Fruit fly (Drosophila melanogaster) whole organism, embryonic: ENCODE measurements around the gene kis.

ENCODE experiments used
- B-H1 ChIP-seq: fragments of 200-800 bp; sonication (Bioruptor generic); IDR thresholded peaks from 3 replicates; pipeline ENCODE4 v1.3.6; 2022; ENCODE audit warnings: missing biosample characterization, missing genetic modification characterization
- CG12659 ChIP-seq: fragments of 200-800 bp; sonication (Bioruptor generic); optimal IDR thresholded peaks from 3 replicates; lab custom pipeline; 2017; ENCODE audit warnings: mild to moderate bottlenecking, missing biosample characterization, missing genetic modification reagents, missing genetic modification characterization
- CG13287 ChIP-seq: fragments of 200-800 bp; sonication (Bioruptor generic); IDR thresholded peaks from 2 replicates; pipeline ENCODE4 v1.3.6; 2022; ENCODE audit warnings: missing biosample characterization, missing genetic modification characterization; ENCODE audit not compliant: partially characterized antibody
- CG15514 ChIP-seq: fragments of 200-800 bp; sonication (Bioruptor generic); optimal IDR thresholded peaks from 3 replicates; lab custom pipeline; 2017; ENCODE audit warnings: missing biosample characterization, missing genetic modification characterization, mild to moderate bottlenecking, moderate library complexity, missing genetic modification reagents
- CG1792 ChIP-seq: fragments of 200-800 bp; sonication (Bioruptor generic); optimal IDR thresholded peaks from 2 replicates; lab custom pipeline; 2016; ENCODE audit warnings: missing biosample characterization, missing genetic modification characterization
- CG18764 ChIP-seq: fragments of 200-800 bp; sonication (Bioruptor generic); optimal IDR thresholded peaks from 3 replicates; lab custom pipeline; 2016; ENCODE audit warnings: missing biosample characterization, missing genetic modification characterization
- CG30403 ChIP-seq: fragments of 200-800 bp; sonication (Bioruptor generic); optimal IDR thresholded peaks from 3 replicates; lab custom pipeline; 2016; ENCODE audit warnings: missing biosample characterization, missing genetic modification characterization
- CG3847 ChIP-seq: fragments of 200-800 bp; sonication (Bioruptor generic); IDR thresholded peaks from 2 replicates; pipeline ENCODE4 v1.3.6; 2022; ENCODE audit warnings: missing biosample characterization, missing genetic modification characterization
- CG4328 ChIP-seq: fragments of 200-800 bp; sonication (Bioruptor generic); optimal IDR thresholded peaks from 3 replicates; lab custom pipeline; 2017; ENCODE audit warnings: missing biosample characterization, missing genetic modification reagents, missing genetic modification characterization
- CG6654 ChIP-seq: fragments of 200-800 bp; sonication (Bioruptor generic); optimal IDR thresholded peaks from 2 replicates; lab custom pipeline; 2017; ENCODE audit warnings: missing biosample characterization, mild to moderate bottlenecking, missing genetic modification characterization
- CG6813 ChIP-seq: fragments of 200-800 bp; sonication (Bioruptor generic); optimal IDR thresholded peaks from 2 replicates; lab custom pipeline; 2017; ENCODE audit warnings: missing biosample characterization, missing genetic modification characterization, mild to moderate bottlenecking, moderate library complexity, missing genetic modification reagents
- CG9215 ChIP-seq: fragments of 200-800 bp; sonication (Bioruptor generic); IDR thresholded peaks from 2 replicates; pipeline ENCODE4 v1.3.6; 2022; ENCODE audit warnings: missing biosample characterization, missing genetic modification characterization
- CHES-1-like ChIP-seq: fragments of 200-800 bp; sonication (Bioruptor generic); optimal IDR thresholded peaks from 2 replicates; lab custom pipeline; 2016; ENCODE audit warnings: missing biosample characterization, missing genetic modification characterization
- CTCF ChIP-seq: fragments of 200-800 bp; sonication (Bioruptor generic); optimal IDR thresholded peaks from 2 replicates; lab custom pipeline; 2017; ENCODE audit warnings: missing biosample characterization, mild to moderate bottlenecking, missing genetic modification characterization, moderate library complexity
- Fer2 ChIP-seq: fragments of 200-800 bp; sonication (Bioruptor generic); optimal IDR thresholded peaks from 2 replicates; lab custom pipeline; 2018; ENCODE audit warnings: missing biosample characterization, mild to moderate bottlenecking, missing genetic modification characterization, moderate library complexity
- HLH4C ChIP-seq: fragments of 200-800 bp; sonication (Bioruptor generic); IDR thresholded peaks from 3 replicates; pipeline ENCODE4 v1.3.6; 2022; ENCODE audit warnings: missing biosample characterization, missing genetic modification characterization; ENCODE audit not compliant: partially characterized antibody
- Max ChIP-seq: fragments of 200-800 bp; sonication (Bioruptor generic); optimal IDR thresholded peaks from 2 replicates; lab custom pipeline; 2016; ENCODE audit warnings: missing biosample characterization, mild to moderate bottlenecking, missing genetic modification characterization
- Mrtf ChIP-seq: fragments of 200-800 bp; sonication (Bioruptor generic); IDR thresholded peaks from 3 replicates; pipeline ENCODE4 v1.3.6; 2022; ENCODE audit warnings: missing biosample characterization, missing genetic modification characterization
- Pdp1 ChIP-seq, 2 experiments: fragments of 200-800 bp; sonication (Bioruptor generic); optimal IDR thresholded peaks; 3 replicates each; lab custom pipeline; 2016; ENCODE audit warnings: missing biosample characterization in 2 of 2, missing genetic modification characterization in 2 of 2, mild to moderate bottlenecking in 1 of 2, moderate library complexity in 1 of 2
- Ravus ChIP-seq: fragments of 200-800 bp; sonication (Bioruptor generic); IDR thresholded peaks from 2 replicates; pipeline ENCODE4 v1.3.6; 2022; ENCODE audit warnings: missing biosample characterization, missing genetic modification characterization
- Scr ChIP-seq: fragments of 200-800 bp; sonication (Bioruptor generic); IDR thresholded peaks from 2 replicates; pipeline ENCODE4 v1.3.6; 2022; ENCODE audit warnings: missing biosample characterization, missing genetic modification characterization; ENCODE audit not compliant: partially characterized antibody
- Sin3A ChIP-seq: fragments of >200 bp; optimal IDR thresholded peaks from 2 replicates; lab custom pipeline; 2018
- Sox100B ChIP-seq: fragments of 200-800 bp; sonication (Bioruptor generic); optimal IDR thresholded peaks from 3 replicates; lab custom pipeline; 2018; ENCODE audit warnings: missing biosample characterization, mild to moderate bottlenecking, missing genetic modification characterization
- Sox102F ChIP-seq: fragments of 200-800 bp; sonication (Bioruptor generic); optimal IDR thresholded peaks from 2 replicates; lab custom pipeline; 2018; ENCODE audit warnings: missing biosample characterization, mild to moderate bottlenecking, missing genetic modification characterization, moderate library complexity
- Taf1 ChIP-seq: fragments of 200-800 bp; sonication (Bioruptor generic); IDR thresholded peaks from 2 replicates; pipeline ENCODE4 v1.3.6; 2022; ENCODE audit warnings: missing biosample characterization, missing genetic modification characterization
- Tbp ChIP-seq: fragments of >200 bp; optimal IDR thresholded peaks from 2 replicates; lab custom pipeline; 2018; ENCODE audit warnings: missing biosample characterization, missing genetic modification characterization
- amos ChIP-seq: fragments of 200-800 bp; sonication (Bioruptor generic); IDR thresholded peaks from 2 replicates; pipeline ENCODE4 v1.3.6; 2022; ENCODE audit warnings: missing biosample characterization, missing genetic modification characterization; ENCODE audit not compliant: partially characterized antibody
- az2 ChIP-seq: fragments of 200-800 bp; sonication (Bioruptor generic); optimal IDR thresholded peaks from 3 replicates; lab custom pipeline; 2016; ENCODE audit warnings: missing biosample characterization, missing genetic modification characterization
- chif ChIP-seq, 2 experiments: fragments of 200-800 bp; sonication (Bioruptor generic); optimal IDR thresholded peaks; 3 replicates each; lab custom pipeline; 2016; ENCODE audit warnings: missing biosample characterization in 2 of 2, missing genetic modification characterization in 2 of 2
- crc ChIP-seq: fragments of 200-800 bp; sonication (Bioruptor generic); optimal IDR thresholded peaks from 2 replicates; lab custom pipeline; 2016; ENCODE audit warnings: missing biosample characterization, missing genetic modification characterization
- dm ChIP-seq: fragments of 200-800 bp; sonication (Bioruptor generic); optimal IDR thresholded peaks from 3 replicates; lab custom pipeline; 2016; ENCODE audit warnings: missing biosample characterization, missing genetic modification characterization
- gce ChIP-seq: fragments of 200-800 bp; sonication (Bioruptor generic); IDR thresholded peaks from 3 replicates; pipeline ENCODE4 v1.3.6; 2022; ENCODE audit warnings: missing biosample characterization, missing genetic modification characterization
- grau ChIP-seq: fragments of 200-800 bp; optimal IDR thresholded peaks from 3 replicates; lab custom pipeline; 2019; ENCODE audit warnings: missing biosample characterization, mild to moderate bottlenecking, missing genetic modification characterization, moderate library complexity
- hb ChIP-seq: fragments of 200-800 bp; sonication (Bioruptor generic); IDR thresholded peaks from 3 replicates; pipeline ENCODE4 v1.3.6; 2022; ENCODE audit warnings: missing biosample characterization, missing genetic modification characterization; ENCODE audit not compliant: partially characterized antibody
- hbn ChIP-seq: fragments of 200-800 bp; sonication (Bioruptor generic); IDR thresholded peaks from 2 replicates; pipeline ENCODE4 v1.3.6; 2022; ENCODE audit warnings: missing biosample characterization, missing genetic modification characterization; ENCODE audit not compliant: partially characterized antibody
- hkb ChIP-seq, 2 experiments: fragments of 200-800 bp in 1 of 2; fragments of >200 bp in 1 of 2; sonication (Bioruptor generic) in 1 of 2; IDR thresholded peaks in 1 of 2; optimal IDR thresholded peaks in 1 of 2; 2 replicates each; pipeline versions ENCODE4 v1.3.6 to Lab custom; 2017 to 2022; ENCODE audit warnings: missing biosample characterization in 1 of 2, missing genetic modification characterization in 1 of 2
- lab ChIP-seq: fragments of 200-800 bp; sonication (Bioruptor generic); optimal IDR thresholded peaks from 3 replicates; lab custom pipeline; 2017; ENCODE audit warnings: missing biosample characterization, missing genetic modification characterization, mild to moderate bottlenecking, moderate library complexity, missing genetic modification reagents
- lov ChIP-seq, 2 experiments: fragments of 200-800 bp in 1 of 2; fragments of >200 bp in 1 of 2; sonication (Bioruptor generic) in 1 of 2; IDR thresholded peaks in 1 of 2; optimal IDR thresholded peaks in 1 of 2; 2 replicates in 1 of 2; 3 replicates in 1 of 2; pipeline versions ENCODE4 v1.3.6 to Lab custom; 2017 to 2022; ENCODE audit warnings: missing biosample characterization in 1 of 2, missing genetic modification characterization in 1 of 2
- mirr ChIP-seq: fragments of 200-800 bp; sonication (Bioruptor generic); optimal IDR thresholded peaks from 3 replicates; lab custom pipeline; 2018; ENCODE audit warnings: missing biosample characterization, mild to moderate bottlenecking, missing genetic modification characterization
- nerfin-2 ChIP-seq: fragments of 200-800 bp; sonication (Bioruptor generic); IDR thresholded peaks from 2 replicates; pipeline ENCODE4 v1.3.6; 2022; ENCODE audit warnings: missing biosample characterization, missing genetic modification characterization; ENCODE audit not compliant: partially characterized antibody
- nom ChIP-seq: fragments of 200-800 bp; sonication (Bioruptor generic); optimal IDR thresholded peaks from 2 replicates; lab custom pipeline; 2017; ENCODE audit warnings: missing biosample characterization, missing genetic modification characterization, mild to moderate bottlenecking, moderate library complexity, missing genetic modification reagents
- pan ChIP-seq, 4 experiments: fragments of >200 bp in 3 of 4; fragments of 200-800 bp in 1 of 4; sonication (Bioruptor generic) in 1 of 4; optimal IDR thresholded peaks in 3 of 4; IDR thresholded peaks in 1 of 4; 2 replicates each; pipeline versions ENCODE4 v1.3.6 to Lab custom; 2017 to 2022; ENCODE audit warnings: missing biosample characterization in 2 of 4, missing genetic modification characterization in 2 of 4, mixed read lengths in 1 of 4
- pb ChIP-seq: fragments of 200-800 bp; sonication (Bioruptor generic); optimal IDR thresholded peaks from 3 replicates; lab custom pipeline; 2016; ENCODE audit warnings: missing biosample characterization, missing genetic modification characterization
- ro ChIP-seq: fragments of 200-800 bp; sonication (Bioruptor generic); IDR thresholded peaks from 2 replicates; pipeline ENCODE4 v1.3.6; 2022; ENCODE audit warnings: missing biosample characterization, missing genetic modification characterization
- seq ChIP-seq: fragments of 200-800 bp; sonication (Bioruptor generic); IDR thresholded peaks from 2 replicates; pipeline ENCODE4 v1.3.6; 2022; ENCODE audit warnings: missing biosample characterization, missing genetic modification characterization
- sqz ChIP-seq: fragments of 200-800 bp; sonication (Bioruptor generic); optimal IDR thresholded peaks from 3 replicates; lab custom pipeline; 2018; ENCODE audit warnings: missing biosample characterization, mild to moderate bottlenecking, missing genetic modification characterization
- stc ChIP-seq: fragments of 200-800 bp; sonication (Bioruptor generic); IDR thresholded peaks from 2 replicates; pipeline ENCODE4 v1.3.6; 2022; ENCODE audit warnings: missing biosample characterization, missing genetic modification characterization

The kis gene

DNA sequence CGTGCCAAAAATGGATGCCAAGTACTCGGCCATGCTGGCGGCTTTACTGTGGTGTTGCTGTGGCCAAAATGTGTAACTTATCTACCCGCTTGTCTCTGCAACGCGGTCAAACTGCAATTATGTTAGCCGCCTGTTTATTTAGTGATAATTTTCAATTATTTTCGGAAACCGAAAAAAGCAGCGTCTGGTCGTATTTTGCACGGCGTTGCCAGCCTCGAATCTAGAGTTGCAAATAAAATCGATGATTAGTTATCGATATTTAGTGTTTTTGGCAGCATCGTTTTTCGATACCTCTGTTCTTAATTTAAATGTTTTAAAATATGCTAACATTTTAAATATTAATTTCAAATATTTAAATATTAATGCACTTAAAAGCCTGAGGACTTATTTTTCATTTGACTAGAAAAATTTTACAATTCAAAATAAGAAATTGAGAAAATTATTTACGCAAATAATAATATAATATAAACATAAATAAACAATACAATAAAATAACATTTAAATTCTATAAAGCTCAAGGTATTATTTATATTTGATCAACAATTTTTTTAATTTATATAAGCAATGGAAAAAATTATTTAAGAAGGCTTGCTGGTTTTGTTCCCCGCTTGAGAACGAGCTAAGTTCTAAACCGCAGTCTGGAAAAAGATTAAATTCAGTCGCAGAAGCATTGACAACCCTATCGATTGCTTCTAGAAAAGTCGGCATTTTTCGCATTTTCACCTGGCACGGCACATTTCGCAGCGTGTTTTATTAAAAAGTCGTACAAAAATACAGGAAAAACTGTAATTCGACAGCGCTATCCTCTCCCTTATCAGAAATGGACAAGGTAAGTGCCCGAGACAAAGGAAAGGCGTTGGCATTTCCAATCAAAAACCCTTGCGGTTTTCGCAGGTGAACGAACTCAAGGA, 44.1 kb upstream of the kis start, which contains the start of the genes U2af38 and Stip1 (continued):
- peak; percentile 24 for TF ChIP-seq CG4328
- no peak for TF ChIP-seq lab (GFP tag; lab: Kevin White, UChicago)
- TF ChIP-seq CG18764, result no peak
- TF ChIP-seq CG12659 (GFP tag; lab: Kevin White, UChicago), result peak; percentile 37
- no peak for TF ChIP-seq CG6654 (GFP tag; lab: Kevin White, UChicago)
- TF ChIP-seq seq, result no peak
- TF ChIP-seq lov (optimal IDR thresholded peaks at IDR 0.05; lab: Kevin White, UChicago), result no peak
- no peak for TF ChIP-seq lov (GFP tag; IDR thresholded peaks at IDR 0.05; lab: Robert Waterston, UW)
- peak; percentile 14 for TF ChIP-seq grau
- TF ChIP-seq hkb (optimal IDR thresholded peaks at IDR 0.05; lab: Kevin White, UChicago), result no peak
- TF ChIP-seq hkb (GFP tag; IDR thresholded peaks at IDR 0.05; lab: Robert Waterston, UW), result no peak
- TF ChIP-seq CG30403 (GFP tag; lab: Kevin White, UChicago), result peak; percentile 28
- peak; percentile 72 for TF ChIP-seq Scr (GFP tag; lab: Robert Waterston, UW)
- peak; percentile 80 for TF ChIP-seq CG13287 (GFP tag; lab: Robert Waterston, UW)
- peak; percentile 75 for TF ChIP-seq CG15514 (GFP tag; lab: Kevin White, UChicago)
- no peak for TF ChIP-seq gce (GFP tag; lab: Robert Waterston, UW)
- peak; percentile 23 for TF ChIP-seq sqz (GFP tag; lab: Kevin White, UChicago)
- TF ChIP-seq CHES-1-like, result no peak
- TF ChIP-seq crc (GFP tag; lab: Kevin White, UChicago), result no peak
- TF ChIP-seq Max (GFP tag; lab: Kevin White, UChicago), result no peak
- TF ChIP-seq Sox102F (GFP tag; lab: Kevin White, UChicago), result no peak
- no peak for TF ChIP-seq pan (optimal IDR thresholded peaks at IDR 0.05; lab: Kevin White, UChicago)
- TF ChIP-seq pan (GFP tag; optimal IDR thresholded peaks at IDR 0.05 in 1 of 2, IDR thresholded peaks at IDR 0.05 in 1 of 2), result no peak
- no peak for TF ChIP-seq Taf1
- TF ChIP-seq mirr, result no peak
- no peak for TF ChIP-seq hb (GFP tag; lab: Robert Waterston, UW)
- TF ChIP-seq HLH4C (GFP tag; lab: Robert Waterston, UW), result peak; percentile 69
- no peak for TF ChIP-seq CG1792 (GFP tag; lab: Kevin White, UChicago)
- no peak for TF ChIP-seq stc (GFP tag; lab: Robert Waterston, UW)
- peak; percentile 43; the same call in 1 of the 2 replicates for TF ChIP-seq nerfin-2
- TF ChIP-seq Sox100B (GFP tag; lab: Kevin White, UChicago), result peak; percentile 24
- TF ChIP-seq ro, result no peak
- TF ChIP-seq CG3847 (GFP tag; lab: Robert Waterston, UW), result peak; percentile 55
- TF ChIP-seq Pdp1 (GFP tag; optimal IDR thresholded peaks at IDR 0.05; lab: Kevin White, UChicago), result peak in 1 of 2 experiments; percentile 11
- peak; percentile 38 for TF ChIP-seq Sin3A (lab: Kevin White, UChicago)
- peak; percentile 26 for TF ChIP-seq nom (GFP tag; lab: Kevin White, UChicago)
- TF ChIP-seq pb, result no peak
- no peak for TF ChIP-seq chif (GFP tag; optimal IDR thresholded peaks at IDR 0.05; lab: Kevin White, UChicago)
- TF ChIP-seq Fer2 (tag; lab: Kevin White, UChicago), result peak; percentile 11
- TF ChIP-seq Mrtf (GFP tag; lab: Robert Waterston, UW), result no peak
- TF ChIP-seq dm (GFP tag; lab: Kevin White, UChicago), result peak; percentile 8
- peak; percentile 72 for TF ChIP-seq hbn
- TF ChIP-seq az2 (GFP tag; lab: Kevin White, UChicago), result peak; percentile 1
- peak; percentile 91 for TF ChIP-seq CG9215 (GFP tag; lab: Robert Waterston, UW)
- no peak for TF ChIP-seq Ravus (GFP tag; lab: Robert Waterston, UW)
- TF ChIP-seq CTCF (GFP tag; lab: Kevin White, UChicago), result peak; percentile 54
- TF ChIP-seq B-H1, result no peak
- peak; percentile 69; the same call in 1 of the 2 replicates for TF ChIP-seq amos (GFP tag; lab: Robert Waterston, UW)
- no peak for TF ChIP-seq Tbp (GFP tag; lab: Kevin White, UChicago)
- TF ChIP-seq CG6813, result no peak
